Worm (Caenorhabditis elegans) whole organism, L4 larva: ENCODE results near the gene fbxa-139.

Experiments
- D1046.2 ChIP-seq: fragments of 200-800 bp; sonication (Bioruptor generic); IDR thresholded peaks from 2 replicates; pipeline ENCODE4 v1.3.6; 2022; ENCODE audit warnings: missing genetic modification characterization, missing compliant biosample characterization
- F10B5.3 ChIP-seq: sonication (generic microtip); optimal IDR thresholded peaks from 2 replicates; lab custom pipeline; 2016; ENCODE audit warnings: mild to moderate bottlenecking, missing genetic modification characterization, missing compliant biosample characterization
- F26F4.8 ChIP-seq: fragments of 200-800 bp; sonication (Bioruptor generic); conservative IDR thresholded peaks from 2 replicates; pipeline ENCODE4 v1.3.6; 2022; ENCODE audit warnings: missing genetic modification characterization, missing compliant biosample characterization
- F44E2.7 ChIP-seq: fragments of 200-800 bp; sonication (Bioruptor generic); IDR thresholded peaks from 2 replicates; pipeline ENCODE4 v2.1.2; 2022; ENCODE audit warnings: missing genetic modification characterization, missing compliant biosample characterization
- Y105C5A.15 ChIP-seq: fragments of 200-800 bp; sonication (Bioruptor generic); IDR thresholded peaks from 2 replicates; pipeline ENCODE4 v1.3.6; 2022; ENCODE audit warnings: missing genetic modification characterization, missing compliant biosample characterization
- Y5F2A.4 ChIP-seq: fragments of 200-800 bp; sonication (Bioruptor generic); optimal IDR thresholded peaks from 2 replicates; lab custom pipeline; 2018; ENCODE audit warnings: mild to moderate bottlenecking, missing genetic modification characterization, missing compliant biosample characterization
- Y75B8A.6 ChIP-seq: fragments of 200-800 bp; sonication (Bioruptor generic); IDR thresholded peaks from 2 replicates; pipeline ENCODE4 v1.3.6; 2022; ENCODE audit warnings: missing genetic modification reagents, missing genetic modification characterization, missing compliant biosample characterization
- aly-2 ChIP-seq: sonication (generic microtip); optimal IDR thresholded peaks from 2 replicates; lab custom pipeline; 2018; ENCODE audit warnings: missing biosample characterization, missing genetic modification characterization
- arid-1 ChIP-seq: fragments of 200-800 bp; sonication (Bioruptor generic); conservative IDR thresholded peaks from 2 replicates; pipeline ENCODE4 v1.3.6; 2022; ENCODE audit warnings: missing genetic modification reagents, missing genetic modification characterization, missing compliant biosample characterization
- attf-4 ChIP-seq: sonication (generic microtip); optimal IDR thresholded peaks from 3 replicates; lab custom pipeline; 2017; ENCODE audit warnings: missing biosample characterization, missing genetic modification characterization
- ceh-20 ChIP-seq: fragments of 200-800 bp; sonication (Bioruptor generic); IDR thresholded peaks from 2 replicates; pipeline ENCODE4 v1.3.6; 2022; ENCODE audit warnings: missing genetic modification reagents, missing genetic modification characterization, missing compliant biosample characterization
- ceh-32 ChIP-seq: sonication (generic microtip); optimal IDR thresholded peaks from 2 replicates; lab custom pipeline; 2016; ENCODE audit warnings: mild to moderate bottlenecking, missing genetic modification characterization, missing compliant biosample characterization; ENCODE audit not compliant: poor library complexity
- ceh-44 ChIP-seq: fragments of 200-800 bp; sonication (Bioruptor generic); IDR thresholded peaks from 2 replicates; pipeline ENCODE4 v1.3.6; 2022; ENCODE audit warnings: missing genetic modification reagents, missing genetic modification characterization, missing compliant biosample characterization
- ceh-82 ChIP-seq: sonication (generic microtip); optimal IDR thresholded peaks from 2 replicates; lab custom pipeline; 2017; ENCODE audit warnings: missing biosample characterization, missing genetic modification characterization
- ces-1 ChIP-seq: fragments of 150-350 bp; sonication (generic microtip); optimal IDR thresholded peaks from 4 replicates; lab custom pipeline; 2014; ENCODE audit warnings: missing biosample characterization, missing genetic modification reagents, missing genetic modification characterization
- ctbp-1 ChIP-seq: fragments of 200-800 bp; sonication (Bioruptor generic); IDR thresholded peaks from 2 replicates; pipeline ENCODE4 v1.3.6; 2022; ENCODE audit warnings: missing genetic modification reagents, missing genetic modification characterization, missing compliant biosample characterization
- daf-16 ChIP-seq, 3 experiments: sonication (generic microtip); optimal IDR thresholded peaks; 2 replicates each; lab custom pipeline; 2016 to 2017; ENCODE audit warnings: missing genetic modification characterization in 3 of 3, missing genetic modification reagents in 3 of 3, mild to moderate bottlenecking in 2 of 3, missing compliant biosample characterization in 2 of 3, missing biosample characterization in 1 of 3, moderate library complexity in 1 of 3
- daf-19 ChIP-seq: fragments of 200-800 bp; sonication (Bioruptor generic); conservative IDR thresholded peaks from 2 replicates; pipeline ENCODE4 v1.3.6; 2022; ENCODE audit warnings: missing genetic modification characterization, missing compliant biosample characterization
- dmd-8 ChIP-seq: fragments of 200-800 bp; sonication (Bioruptor generic); IDR thresholded peaks from 2 replicates; pipeline ENCODE4 v1.3.6; 2022; ENCODE audit warnings: missing genetic modification characterization, missing compliant biosample characterization
- dpl-1 ChIP-seq: fragments of 150-350 bp; optimal IDR thresholded peaks from 2 replicates; lab custom pipeline; 2014; ENCODE audit warnings: missing biosample characterization, missing genetic modification reagents, missing genetic modification characterization
- duxl-1 ChIP-seq: sonication (generic microtip); optimal IDR thresholded peaks from 2 replicates; lab custom pipeline; 2016; ENCODE audit warnings: mild to moderate bottlenecking, missing genetic modification characterization, moderate library complexity, missing compliant biosample characterization; ENCODE audit not compliant: poor library complexity
- dve-1 ChIP-seq: sonication (generic microtip); optimal IDR thresholded peaks from 2 replicates; lab custom pipeline; 2017; ENCODE audit warnings: antibody characterized with exemption, mild to moderate bottlenecking, missing genetic modification characterization, missing compliant biosample characterization; ENCODE audit not compliant: insufficient read depth
- fos-1 ChIP-seq: fragments of 150-350 bp; optimal IDR thresholded peaks from 2 replicates; lab custom pipeline; 2014; ENCODE audit warnings: missing biosample characterization, missing genetic modification characterization
- gei-8 ChIP-seq: fragments of 200-800 bp; sonication (Bioruptor generic); optimal IDR thresholded peaks from 2 replicates; lab custom pipeline; 2018; ENCODE audit warnings: mild to moderate bottlenecking, missing genetic modification characterization, missing compliant biosample characterization
- hif-1 ChIP-seq, 2 experiments: sonication (generic microtip); optimal IDR thresholded peaks; 2 replicates each; lab custom pipeline; 2016 to 2017; ENCODE audit warnings: missing compliant biosample characterization in 2 of 2, missing genetic modification characterization in 2 of 2, missing genetic modification reagents in 2 of 2, missing genotype in 2 of 2, mild to moderate bottlenecking in 1 of 2
- hmg-1.1 ChIP-seq: fragments of 200-800 bp; sonication (Bioruptor generic); IDR thresholded peaks from 2 replicates; pipeline ENCODE4 v1.3.6; 2022; ENCODE audit warnings: missing genetic modification reagents, missing genetic modification characterization, missing compliant biosample characterization
- lin-1 ChIP-seq: fragments of 200-800 bp; sonication (Bioruptor generic); IDR thresholded peaks from 2 replicates; pipeline ENCODE4 v1.3.6; 2022; ENCODE audit warnings: missing genetic modification reagents, missing genetic modification characterization, missing compliant biosample characterization
- lin-13 ChIP-seq: fragments of 150-350 bp; optimal IDR thresholded peaks from 2 replicates; lab custom pipeline; 2014; ENCODE audit warnings: missing biosample characterization, missing genetic modification reagents, missing genetic modification characterization
- lsy-2 ChIP-seq, 2 experiments: fragments of 150-350 bp in 1 of 2; sonication (generic microtip) in 1 of 2; optimal IDR thresholded peaks; 2 replicates each; lab custom pipeline; 2014 to 2017; ENCODE audit warnings: missing biosample characterization in 2 of 2, missing genetic modification characterization in 2 of 2
- madf-5 ChIP-seq, 2 experiments: fragments of 200-800 bp; sonication (Bioruptor generic); IDR thresholded peaks; 2 replicates each; pipeline ENCODE4 v1.3.6; 2022; ENCODE audit warnings: missing compliant biosample characterization in 2 of 2, missing genetic modification characterization in 2 of 2
- madf-9 ChIP-seq: fragments of 200-800 bp; sonication (Bioruptor generic); conservative IDR thresholded peaks from 2 replicates; pipeline ENCODE4 v1.3.6; 2022; ENCODE audit warnings: missing genetic modification reagents, missing genetic modification characterization, missing compliant biosample characterization
- mdt-29 ChIP-seq: fragments of 200-800 bp; sonication (Bioruptor generic); IDR thresholded peaks from 2 replicates; pipeline ENCODE4 v1.3.6; 2022; ENCODE audit warnings: missing genetic modification reagents, missing genetic modification characterization, missing compliant biosample characterization
- mep-1 ChIP-seq: fragments of 150-350 bp; sonication (generic microtip); optimal IDR thresholded peaks from 3 replicates; lab custom pipeline; 2014; ENCODE audit warnings: missing biosample characterization, missing genetic modification characterization
- mes-2 ChIP-seq: sonication (generic microtip); optimal IDR thresholded peaks from 2 replicates; lab custom pipeline; 2016; ENCODE audit warnings: missing genotype, mild to moderate bottlenecking, missing genetic modification characterization, missing compliant biosample characterization; ENCODE audit not compliant: poor library complexity, severe bottlenecking
- mxl-2 ChIP-seq: fragments of 200-800 bp; sonication (Bioruptor generic); conservative IDR thresholded peaks from 2 replicates; pipeline ENCODE4 v1.3.6; 2022; ENCODE audit warnings: missing genetic modification reagents, missing genetic modification characterization, missing compliant biosample characterization
- mxl-3 ChIP-seq: fragments of 200-800 bp; sonication (Bioruptor generic); optimal IDR thresholded peaks from 2 replicates; lab custom pipeline; 2018; ENCODE audit warnings: mild to moderate bottlenecking, missing genetic modification characterization, missing compliant biosample characterization
- nhr-237 ChIP-seq: sonication (generic microtip); optimal IDR thresholded peaks from 2 replicates; lab custom pipeline; 2017; ENCODE audit warnings: missing biosample characterization, missing genetic modification characterization
- nhr-41 ChIP-seq: fragments of 200-800 bp; sonication (Bioruptor generic); IDR thresholded peaks from 2 replicates; pipeline ENCODE4 v1.3.6; 2022; ENCODE audit warnings: missing genetic modification reagents, missing genetic modification characterization, missing compliant biosample characterization
- nhr-48 ChIP-seq: sonication (generic microtip); optimal IDR thresholded peaks from 2 replicates; lab custom pipeline; 2016; ENCODE audit warnings: mild to moderate bottlenecking, missing genetic modification characterization, missing compliant biosample characterization
- nhr-77 ChIP-seq: fragments of 150-350 bp; optimal IDR thresholded peaks from 2 replicates; lab custom pipeline; 2014; ENCODE audit warnings: missing biosample characterization, missing genetic modification characterization
- saeg-2 ChIP-seq: fragments of 200-800 bp; sonication (Bioruptor generic); IDR thresholded peaks from 2 replicates; pipeline ENCODE4 v1.3.6; 2022; ENCODE audit warnings: missing genetic modification reagents, missing genetic modification characterization, missing compliant biosample characterization
- skn-1 ChIP-seq: fragments of 150-350 bp; optimal IDR thresholded peaks from 2 replicates; lab custom pipeline; 2014; ENCODE audit warnings: missing biosample characterization, missing genetic modification characterization
- snpc-4 ChIP-seq: fragments of 150-350 bp; optimal IDR thresholded peaks from 2 replicates; lab custom pipeline; 2014; ENCODE audit warnings: missing biosample characterization, missing genetic modification characterization
- spr-1 ChIP-seq: sonication (generic microtip); optimal IDR thresholded peaks from 2 replicates; lab custom pipeline; 2016; ENCODE audit warnings: mild to moderate bottlenecking, missing genetic modification characterization, missing compliant biosample characterization
- tra-1 ChIP-seq: fragments of 200-800 bp; sonication (Bioruptor generic); IDR thresholded peaks from 2 replicates; pipeline ENCODE4 v1.3.6; 2022; ENCODE audit warnings: missing genetic modification reagents, missing genetic modification characterization, missing compliant biosample characterization
- unc-130 ChIP-seq: sonication (generic microtip); optimal IDR thresholded peaks from 2 replicates; lab custom pipeline; 2016; ENCODE audit warnings: missing genetic modification reagents, missing genetic modification characterization, missing compliant biosample characterization
- unc-62 ChIP-seq, 3 experiments: fragments of 150-350 bp in 1 of 3; sonication (generic microtip); optimal IDR thresholded peaks in 2 of 3; peaks in 1 of 3; 1 replicate in 1 of 3; 2 replicates in 2 of 3; lab custom pipeline; 2014 to 2017; ENCODE audit warnings: missing biosample characterization in 3 of 3, missing genetic modification characterization in 3 of 3, missing genetic modification reagents in 3 of 3, missing genotype in 1 of 3
- ztf-11 ChIP-seq: fragments of 150-350 bp; optimal IDR thresholded peaks from 2 replicates; lab custom pipeline; 2014; ENCODE audit warnings: missing biosample characterization, missing genetic modification characterization

fbxa-139 gene

DNA sequence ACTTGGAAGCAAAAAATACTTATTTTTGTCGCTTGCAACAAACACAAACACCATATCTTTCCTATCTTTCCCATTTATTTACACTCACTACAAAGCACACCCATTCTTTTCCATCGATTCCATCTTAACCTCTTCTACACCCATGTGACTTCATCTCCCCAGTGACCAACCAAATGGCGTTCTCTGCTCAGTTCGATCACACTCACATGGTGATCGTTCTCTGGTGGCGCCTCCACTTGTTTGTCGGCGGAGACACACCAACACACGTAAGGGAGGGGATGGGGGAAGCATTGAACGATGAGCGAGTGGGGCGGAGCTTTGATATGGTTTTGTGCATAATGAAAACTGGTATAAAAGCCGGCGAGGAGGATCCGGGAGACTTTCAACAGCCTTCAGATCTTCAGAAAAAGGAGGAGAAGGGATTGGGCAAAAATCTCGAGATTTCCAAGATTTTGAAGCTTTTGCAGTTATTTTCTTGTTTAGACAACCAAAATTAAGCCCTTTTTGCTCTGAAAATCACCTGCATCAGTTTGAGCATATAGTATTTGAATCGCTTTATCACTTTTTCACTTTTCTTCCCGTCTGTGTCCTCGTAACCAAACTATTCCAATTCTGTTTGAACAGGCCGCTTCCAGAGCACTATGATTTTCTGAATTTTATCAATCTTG, 27.8 kb downstream of the fbxa-139 start (continued):
- TF ChIP-seq ces-1 (GFP tag; lab: Kevin White, UChicago) (no peak), D1046.2 (GFP tag; lab: Robert Waterston, UW) (no peak), mep-1 (tag; lab: Kevin White, UChicago) (peak; percentile 90), ceh-32 (tag; lab: Kevin White, UChicago) (no peak), attf-4 (tag; lab: Kevin White, UChicago) (no peak), lin-1 (GFP tag; lab: Robert Waterston, UW) (no peak), madf-9 (GFP tag; lab: Robert Waterston, UW) (no peak), snpc-4 (tag; lab: Kevin White, UChicago) (peak; percentile 13), Y75B8A.6 (GFP tag; lab: Robert Waterston, UW) (no peak), mxl-3 (peak; percentile 64), unc-130 (no peak), F10B5.3 (tag; lab: Kevin White, UChicago) (no peak), madf-5 (GFP tag; IDR thresholded peaks at IDR 0.05; lab: Robert Waterston, UW) (no peak), skn-1 (tag; lab: Kevin White, UChicago) (no peak), nhr-77 (tag; lab: Kevin White, UChicago) (peak; percentile 96), mxl-2 (GFP tag; lab: Robert Waterston, UW) (no peak), tra-1 (no peak; the same call in 1 of the 2 replicates), nhr-237 (tag; lab: Kevin White, UChicago) (no peak), F44E2.7 (GFP tag; lab: Robert Waterston, UW) (no peak), mdt-29 (GFP tag; lab: Robert Waterston, UW) (peak; percentile 69; the same call in 1 of the 2 replicates), ceh-44 (GFP tag; lab: Robert Waterston, UW) (no peak), daf-19 (GFP tag; lab: Robert Waterston, UW) (no peak), ctbp-1 (GFP tag; lab: Robert Waterston, UW) (0 out of 2 replicates have a peak, but pooled peaks have one; percentile 29), F26F4.8 (GFP tag; lab: Robert Waterston, UW) (no peak), Y105C5A.15 (GFP tag; lab: Robert Waterston, UW) (no peak), ceh-82 (tag; lab: Kevin White, UChicago) (no peak), gei-8 (GFP tag; lab: Kevin White, UChicago) (no peak), dve-1 (tag; lab: Kevin White, UChicago) (peak; percentile 86), nhr-41 (GFP tag; lab: Robert Waterston, UW) (no peak), daf-16 (GFP tag; optimal IDR thresholded peaks at IDR 0.05; lab: Kevin White, UChicago) (peak in 1 of 2 experiments; percentile 54), daf-16 (tag; optimal IDR thresholded peaks at IDR 0.05; lab: Kevin White, UChicago) (peak; percentile 76), duxl-1 (peak; percentile 76), ceh-20 (GFP tag; lab: Robert Waterston, UW) (peak; percentile 77; the same call in 1 of the 2 replicates), nhr-48 (tag; lab: Kevin White, UChicago) (peak; percentile 65), mes-2 (tag; lab: Kevin White, UChicago) (peak; percentile 63), Y5F2A.4 (GFP tag; lab: Kevin White, UChicago) (no peak), hmg-1.1 (GFP tag; lab: Robert Waterston, UW) (peak; percentile 60; the same call in 1 of the 2 replicates), fos-1 (tag; lab: Kevin White, UChicago) (no peak), lin-13 (GFP tag; lab: Kevin White, UChicago) (no peak), dpl-1 (GFP tag; lab: Kevin White, UChicago) (peak; percentile 64), lsy-2 (tag; optimal IDR thresholded peaks at IDR 0.05; lab: Kevin White, UChicago) (peak; percentile 75 to 79), ztf-11 (no peak), hif-1 (tag; optimal IDR thresholded peaks at IDR 0.05; lab: Kevin White, UChicago) (peak in 1 of 2 experiments; percentile 70), saeg-2 (GFP tag; lab: Robert Waterston, UW) (no peak), unc-62 (GFP tag; optimal IDR thresholded peaks at IDR 0.05 in 1 of 2; lab: Kevin White, UChicago) (peak in 1 of 2 experiments; percentile 99), unc-62 (tag; optimal IDR thresholded peaks at IDR 0.05; lab: Kevin White, UChicago) (no peak), aly-2 (tag; lab: Kevin White, UChicago) (no peak), dmd-8 (GFP tag; lab: Robert Waterston, UW) (no peak), arid-1 (GFP tag; lab: Robert Waterston, UW) (no peak), spr-1 (tag; lab: Kevin White, UChicago) (no peak)
